Worm (Caenorhabditis elegans) whole organism, L1 larva: Measurements from ENCODE around the gene ctsa-4.2.

Experiments
- C04F5.9 ChIP-seq: sonication (generic microtip); optimal IDR thresholded peaks from 2 replicates; lab custom pipeline; 2016; ENCODE audit warnings: missing genetic modification characterization, missing compliant biosample characterization
- C16A3.4 ChIP-seq: fragments of 150-350 bp; optimal IDR thresholded peaks from 2 replicates; lab custom pipeline; 2014; ENCODE audit warnings: missing biosample characterization, missing genetic modification characterization
- F16B12.6 ChIP-seq: fragments of 150-350 bp; optimal IDR thresholded peaks from 2 replicates; lab custom pipeline; 2014; ENCODE audit warnings: missing biosample characterization, missing genetic modification characterization
- alr-1 ChIP-seq: fragments of 200-800 bp; sonication (Bioruptor generic); optimal IDR thresholded peaks from 2 replicates; lab custom pipeline; 2018; ENCODE audit warnings: borderline replicate concordance, mild to moderate bottlenecking, missing genetic modification characterization, missing compliant biosample characterization
- aly-2 ChIP-seq: fragments of 150-350 bp; optimal IDR thresholded peaks from 2 replicates; lab custom pipeline; 2014; ENCODE audit warnings: missing biosample characterization, missing genetic modification characterization
- blmp-1 ChIP-seq: fragments of 150-350 bp; optimal IDR thresholded peaks from 2 replicates; lab custom pipeline; 2014; ENCODE audit warnings: missing biosample characterization, missing genetic modification characterization
- ceh-63 ChIP-seq: fragments of 200-800 bp; sonication (Bioruptor generic); optimal IDR thresholded peaks from 2 replicates; lab custom pipeline; 2018; ENCODE audit warnings: mild to moderate bottlenecking, missing genetic modification characterization, missing compliant biosample characterization
- ceh-8 ChIP-seq: fragments of 200-800 bp; sonication (Bioruptor generic); optimal IDR thresholded peaks from 2 replicates; lab custom pipeline; 2018; ENCODE audit warnings: mild to moderate bottlenecking, missing genetic modification characterization, moderate library complexity, missing compliant biosample characterization
- ceh-82 ChIP-seq, 3 experiments: fragments of 150-350 bp in 1 of 3; sonication (generic microtip) in 2 of 3; optimal IDR thresholded peaks; 2 replicates each; lab custom pipeline; 2014 to 2017; ENCODE audit warnings: missing biosample characterization in 3 of 3, missing genetic modification characterization in 3 of 3
- ceh-90 ChIP-seq: sonication (generic microtip); optimal IDR thresholded peaks from 2 replicates; lab custom pipeline; 2016; ENCODE audit warnings: missing genetic modification characterization, missing compliant biosample characterization
- ces-1 ChIP-seq: fragments of 150-350 bp; optimal IDR thresholded peaks from 2 replicates; lab custom pipeline; 2014; ENCODE audit warnings: missing biosample characterization, missing genetic modification reagents, missing genetic modification characterization
- dpl-1 ChIP-seq, 3 experiments: fragments of 150-350 bp in 2 of 3; sonication (generic microtip) in 1 of 3; optimal IDR thresholded peaks; 2 replicates each; lab custom pipeline; 2014 to 2017; ENCODE audit warnings: missing biosample characterization in 3 of 3, missing genetic modification characterization in 3 of 3, missing genetic modification reagents in 3 of 3
- dsc-1 ChIP-seq: sonication (generic microtip); optimal IDR thresholded peaks from 2 replicates; lab custom pipeline; 2016; ENCODE audit warnings: mild to moderate bottlenecking, missing genetic modification characterization, missing compliant biosample characterization
- egl-13 ChIP-seq: sonication (generic microtip); optimal IDR thresholded peaks from 2 replicates; lab custom pipeline; 2016; ENCODE audit warnings: missing genotype, missing genetic modification reagents, missing genetic modification characterization, missing compliant biosample characterization
- egl-27 ChIP-seq, 2 experiments: fragments of 150-350 bp in 1 of 2; sonication (generic microtip); optimal IDR thresholded peaks; 3 replicates each; lab custom pipeline; 2017 to 2018; ENCODE audit warnings: missing biosample characterization in 2 of 2, missing genetic modification characterization in 2 of 2, missing genetic modification reagents in 2 of 2
- elt-2 ChIP-seq: sonication (generic microtip); optimal IDR thresholded peaks from 2 replicates; lab custom pipeline; 2016; ENCODE audit warnings: missing genetic modification characterization, mild to moderate bottlenecking, inconsistent platforms, missing compliant biosample characterization, missing genetic modification reagents
- elt-3 ChIP-seq, 6 experiments: fragments of 150-350 bp in 1 of 6; sonication (generic microtip); optimal IDR thresholded peaks; 2 replicates each; lab custom pipeline; 2017 to 2018; ENCODE audit warnings: missing biosample characterization in 6 of 6, missing genetic modification characterization in 6 of 6, inconsistent platforms in 1 of 6
- fkh-10 ChIP-seq: sonication (generic microtip); optimal IDR thresholded peaks from 2 replicates; lab custom pipeline; 2017; ENCODE audit warnings: missing biosample characterization, missing genetic modification reagents, missing genetic modification characterization
- fkh-8 ChIP-seq: sonication (generic microtip); optimal IDR thresholded peaks from 2 replicates; lab custom pipeline; 2016; ENCODE audit warnings: mild to moderate bottlenecking, missing genetic modification characterization, missing compliant biosample characterization
- fos-1 ChIP-seq: fragments of 150-350 bp; optimal IDR thresholded peaks from 2 replicates; lab custom pipeline; 2014; ENCODE audit warnings: missing biosample characterization, missing genetic modification characterization
- grh-1 ChIP-seq: fragments of 200-800 bp; sonication (Bioruptor generic); IDR thresholded peaks from 2 replicates; pipeline ENCODE4 v1.3.6; 2022; ENCODE audit warnings: missing genetic modification reagents, missing genetic modification characterization, missing compliant biosample characterization
- hlh-17 ChIP-seq: fragments of 200-800 bp; sonication (Bioruptor generic); optimal IDR thresholded peaks from 2 replicates; lab custom pipeline; 2018; ENCODE audit warnings: missing genetic modification characterization, mild to moderate bottlenecking, missing compliant biosample characterization, moderate library complexity, borderline replicate concordance
- hlh-4 ChIP-seq: sonication (generic microtip); optimal IDR thresholded peaks from 2 replicates; lab custom pipeline; 2016; ENCODE audit warnings: mild to moderate bottlenecking, missing genetic modification characterization, missing compliant biosample characterization
- hpl-2 ChIP-seq: fragments of 150-350 bp; optimal IDR thresholded peaks from 2 replicates; lab custom pipeline; 2014; ENCODE audit warnings: missing biosample characterization, missing genetic modification reagents, missing genetic modification characterization
- irx-1 ChIP-seq: sonication (generic microtip); optimal IDR thresholded peaks from 2 replicates; lab custom pipeline; 2016; ENCODE audit warnings: missing genetic modification characterization, missing compliant biosample characterization
- isw-1 ChIP-seq: fragments of 200-800 bp; sonication (Bioruptor generic); IDR thresholded peaks from 2 replicates; pipeline ENCODE4 v1.3.6; 2022; ENCODE audit warnings: missing genetic modification characterization, missing compliant biosample characterization
- lin-14 ChIP-seq: fragments of 200-800 bp; sonication (Bioruptor generic); optimal IDR thresholded peaks from 2 replicates; lab custom pipeline; 2018; ENCODE audit warnings: mild to moderate bottlenecking, missing genetic modification characterization, moderate library complexity, missing compliant biosample characterization
- lin-15B ChIP-seq: fragments of 150-350 bp; sonication (generic microtip); optimal IDR thresholded peaks from 3 replicates; lab custom pipeline; 2014; ENCODE audit warnings: missing biosample characterization, missing genetic modification characterization
- lin-35 ChIP-seq, 2 experiments: fragments of 150-350 bp; optimal IDR thresholded peaks; 2 replicates each; lab custom pipeline; 2014; ENCODE audit warnings: missing biosample characterization in 2 of 2, missing genetic modification characterization in 2 of 2, missing genetic modification reagents in 2 of 2
- mab-9 ChIP-seq: fragments of 200-800 bp; sonication (Bioruptor generic); IDR thresholded peaks from 2 replicates; pipeline ENCODE4 v1.3.6; 2022; ENCODE audit warnings: missing genetic modification reagents, missing genetic modification characterization, missing compliant biosample characterization
- mef-2 ChIP-seq: fragments of 150-350 bp; optimal IDR thresholded peaks from 2 replicates; lab custom pipeline; 2014; ENCODE audit warnings: missing biosample characterization, missing genetic modification characterization
- nhr-11 ChIP-seq: fragments of 150-350 bp; optimal IDR thresholded peaks from 2 replicates; lab custom pipeline; 2014; ENCODE audit warnings: missing biosample characterization, missing genetic modification characterization
- nhr-19 ChIP-seq: fragments of 200-800 bp; sonication (Bioruptor generic); conservative IDR thresholded peaks from 2 replicates; pipeline ENCODE4 v1.3.6; 2022; ENCODE audit warnings: missing genetic modification characterization, missing compliant biosample characterization
- nhr-28 ChIP-seq: fragments of 150-350 bp; optimal IDR thresholded peaks from 2 replicates; lab custom pipeline; 2014; ENCODE audit warnings: missing biosample characterization, missing genetic modification characterization
- nhr-47 ChIP-seq: sonication (generic microtip); optimal IDR thresholded peaks from 2 replicates; lab custom pipeline; 2016; ENCODE audit warnings: mild to moderate bottlenecking, missing genetic modification characterization, moderate library complexity, missing compliant biosample characterization
- nhr-76 ChIP-seq: sonication (generic microtip); optimal IDR thresholded peaks from 2 replicates; lab custom pipeline; 2017; ENCODE audit warnings: missing biosample characterization, missing genetic modification characterization
- nhr-84 ChIP-seq: sonication (generic microtip); optimal IDR thresholded peaks from 2 replicates; lab custom pipeline; 2017; ENCODE audit warnings: missing biosample characterization, missing genetic modification characterization
- nhr-90 ChIP-seq: sonication (generic microtip); optimal IDR thresholded peaks from 2 replicates; lab custom pipeline; 2016; ENCODE audit warnings: mild to moderate bottlenecking, missing genetic modification characterization, missing compliant biosample characterization; ENCODE audit not compliant: poor library complexity
- pag-3 ChIP-seq: sonication (generic microtip); optimal IDR thresholded peaks from 2 replicates; lab custom pipeline; 2017; ENCODE audit warnings: missing genetic modification characterization, mild to moderate bottlenecking, missing compliant biosample characterization, antibody characterized with exemption, borderline replicate concordance; ENCODE audit not compliant: insufficient read depth
- pax-3 ChIP-seq: fragments of 200-800 bp; sonication (Bioruptor generic); optimal IDR thresholded peaks from 2 replicates; lab custom pipeline; 2018; ENCODE audit warnings: mild to moderate bottlenecking, missing genetic modification characterization, moderate library complexity, missing compliant biosample characterization
- snu-23 ChIP-seq: sonication (generic microtip); optimal IDR thresholded peaks from 2 replicates; lab custom pipeline; 2016; ENCODE audit warnings: missing genetic modification characterization, missing compliant biosample characterization
- sox-4 ChIP-seq: sonication (generic microtip); optimal IDR thresholded peaks from 2 replicates; lab custom pipeline; 2016; ENCODE audit warnings: missing genetic modification characterization, missing compliant biosample characterization
- swsn-7 ChIP-seq: sonication (generic microtip); optimal IDR thresholded peaks from 2 replicates; lab custom pipeline; 2016; ENCODE audit warnings: missing genetic modification characterization, missing compliant biosample characterization
- tbx-2 ChIP-seq: sonication (generic microtip); optimal IDR thresholded peaks from 2 replicates; lab custom pipeline; 2016; ENCODE audit warnings: missing genetic modification characterization, missing compliant biosample characterization
- tlp-1 ChIP-seq: fragments of 150-350 bp; optimal IDR thresholded peaks from 2 replicates; lab custom pipeline; 2014; ENCODE audit warnings: missing biosample characterization, missing genetic modification characterization
- unc-130 ChIP-seq: fragments of 150-350 bp; optimal IDR thresholded peaks from 2 replicates; lab custom pipeline; 2017; ENCODE audit warnings: missing biosample characterization, missing genetic modification characterization, inconsistent platforms
- unc-62 ChIP-seq: fragments of 150-350 bp; optimal IDR thresholded peaks from 2 replicates; lab custom pipeline; 2014; ENCODE audit warnings: missing biosample characterization, missing genetic modification reagents, missing genetic modification characterization
- unc-86 ChIP-seq: sonication (generic microtip); optimal IDR thresholded peaks from 2 replicates; lab custom pipeline; 2016; ENCODE audit warnings: missing genetic modification characterization, missing compliant biosample characterization
- xbp-1 ChIP-seq: sonication (generic microtip); optimal IDR thresholded peaks from 2 replicates; lab custom pipeline; 2016; ENCODE audit warnings: missing genetic modification characterization, missing compliant biosample characterization
- zag-1 ChIP-seq: fragments of 150-350 bp; optimal IDR thresholded peaks from 2 replicates; lab custom pipeline; 2014; ENCODE audit warnings: missing biosample characterization, missing genetic modification characterization
- ztf-11 ChIP-seq, 2 experiments: sonication (generic microtip); optimal IDR thresholded peaks; 2 replicates each; lab custom pipeline; 2016 to 2017; ENCODE audit warnings: missing genetic modification characterization in 2 of 2, missing biosample characterization in 1 of 2, missing compliant biosample characterization in 1 of 2
- ztf-4 ChIP-seq: fragments of 150-350 bp; optimal IDR thresholded peaks from 2 replicates; lab custom pipeline; 2014; ENCODE audit warnings: missing biosample characterization, missing genetic modification characterization

The ctsa-4.2 gene

DNA sequence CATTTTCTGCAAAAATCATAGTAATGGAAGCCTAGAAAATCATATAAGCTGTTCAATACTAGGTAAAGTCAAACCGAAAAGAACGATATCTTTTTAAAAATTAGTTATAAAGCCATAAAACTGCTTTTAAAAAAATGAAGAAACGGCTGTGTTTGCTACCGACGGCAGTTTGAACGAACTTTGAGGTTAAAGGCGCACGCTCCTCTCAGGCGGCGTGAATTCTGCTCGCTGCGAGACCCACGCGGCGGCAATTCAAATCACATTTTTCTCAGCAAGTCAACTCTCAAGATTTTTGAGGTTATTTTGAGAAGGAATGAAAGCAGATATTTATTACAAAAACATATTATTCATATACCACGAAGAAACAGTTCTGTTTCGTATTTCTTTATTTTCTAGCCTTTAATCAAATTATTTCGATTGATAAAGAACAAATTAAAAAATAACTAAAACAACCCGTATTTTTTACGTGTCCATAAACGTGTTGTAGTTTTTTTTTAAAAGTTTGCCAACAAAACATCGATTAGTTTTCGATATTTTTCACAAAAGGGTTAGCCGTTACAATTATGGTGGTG lies 4.1 kb upstream of the ctsa-4.2 start, which contains the start of the genes mdh-2 and F20H11.4 (continued):
- peak; percentile 68 for TF ChIP-seq egl-13
- peak; percentile 87 for TF ChIP-seq nhr-47 (tag; lab: Kevin White, UChicago)
- TF ChIP-seq F16B12.6 (tag; lab: Kevin White, UChicago): peak; percentile 63
- no peak for TF ChIP-seq unc-62 (GFP tag; lab: Kevin White, UChicago)
- TF ChIP-seq unc-130 (tag; lab: Kevin White, UChicago): peak; percentile 57
- TF ChIP-seq lin-14: peak; percentile 83
- peak; percentile 9 for TF ChIP-seq pax-3 (tag; lab: Kevin White, UChicago)
- peak; percentile 23 for TF ChIP-seq hpl-2
- no peak for TF ChIP-seq egl-27 (tag; optimal IDR thresholded peaks at IDR 0.05; lab: Kevin White, UChicago)
- peak; percentile 74 for TF ChIP-seq isw-1
- TF ChIP-seq nhr-19 (GFP tag; lab: Robert Waterston, UW): peak; percentile 100
- peak; percentile 86 for TF ChIP-seq xbp-1 (tag; lab: Kevin White, UChicago)
- TF ChIP-seq nhr-76 (tag; lab: Kevin White, UChicago): no peak
- no peak for TF ChIP-seq fkh-10
- TF ChIP-seq ceh-63 (GFP tag; lab: Kevin White, UChicago): no peak
- TF ChIP-seq alr-1 (tag; lab: Kevin White, UChicago): no peak
- TF ChIP-seq ceh-90 (tag; lab: Kevin White, UChicago): no peak
- TF ChIP-seq C16A3.4 (tag; lab: Kevin White, UChicago): peak; percentile 86
- TF ChIP-seq unc-86 (tag; lab: Kevin White, UChicago): peak; percentile 63
- no peak for TF ChIP-seq grh-1 (GFP tag; lab: Robert Waterston, UW)
- peak; percentile 97 to 98 for TF ChIP-seq lin-35 (GFP tag; optimal IDR thresholded peaks at IDR 0.05; lab: Kevin White, UChicago)
- peak; percentile 31 for TF ChIP-seq sox-4
- TF ChIP-seq ztf-11 (tag; optimal IDR thresholded peaks at IDR 0.05; lab: Kevin White, UChicago): no peak
- TF ChIP-seq mef-2 (tag; lab: Kevin White, UChicago): no peak
- no peak for TF ChIP-seq pag-3
- peak; percentile 64 to 90 (median 78) for TF ChIP-seq ceh-82 (tag; optimal IDR thresholded peaks at IDR 0.05; lab: Kevin White, UChicago)
- peak; percentile 9 for TF ChIP-seq elt-2 (tag; lab: Kevin White, UChicago)
- TF ChIP-seq ces-1 (GFP tag; lab: Kevin White, UChicago): no peak
- TF ChIP-seq lin-15B (tag; lab: Kevin White, UChicago): peak; percentile 76
- no peak for TF ChIP-seq nhr-11 (tag; lab: Kevin White, UChicago)
- no peak for TF ChIP-seq mab-9 (GFP tag; lab: Robert Waterston, UW)
- TF ChIP-seq nhr-90 (tag; lab: Kevin White, UChicago): peak; percentile 82
- no peak for TF ChIP-seq hlh-17
- no peak for TF ChIP-seq hlh-4
- TF ChIP-seq C04F5.9 (tag; lab: Kevin White, UChicago): no peak
- TF ChIP-seq elt-3 (tag; optimal IDR thresholded peaks at IDR 0.05; lab: Kevin White, UChicago): peak in 2 of 6 experiments; percentile 65 to 78
- peak; percentile 87 for TF ChIP-seq tbx-2 (tag; lab: Kevin White, UChicago)
- peak; percentile 72 for TF ChIP-seq fkh-8 (tag; lab: Kevin White, UChicago)
- TF ChIP-seq zag-1 (tag; lab: Kevin White, UChicago): no peak
- peak; percentile 28 for TF ChIP-seq aly-2 (tag; lab: Kevin White, UChicago)
- no peak for TF ChIP-seq fos-1 (tag; lab: Kevin White, UChicago)
- no peak for TF ChIP-seq tlp-1 (tag; lab: Kevin White, UChicago)
- peak; percentile 27 for TF ChIP-seq ztf-4 (tag; lab: Kevin White, UChicago)
- peak; percentile 67 for TF ChIP-seq blmp-1 (tag; lab: Kevin White, UChicago)
- TF ChIP-seq irx-1 (tag; lab: Kevin White, UChicago): peak; percentile 69
- peak; percentile 82 for TF ChIP-seq swsn-7 (tag; lab: Kevin White, UChicago)
- TF ChIP-seq dpl-1 (GFP tag; optimal IDR thresholded peaks at IDR 0.05; lab: Kevin White, UChicago): peak; percentile 95 to 97 (median 95)
- TF ChIP-seq nhr-84: no peak
- TF ChIP-seq nhr-28: no peak
- peak; percentile 62 for TF ChIP-seq dsc-1 (tag; lab: Kevin White, UChicago)
- TF ChIP-seq snu-23 (GFP tag; lab: Kevin White, UChicago): peak; percentile 91
- TF ChIP-seq ceh-8 (GFP tag; lab: Kevin White, UChicago): no peak
